Worm (Caenorhabditis elegans) whole organism, L3 larva: ENCODE results near the gene F48G7.9.

ENCODE experiments used
- R02D3.7 ChIP-seq: fragments of 150-350 bp; optimal IDR thresholded peaks from 2 replicates; lab custom pipeline; 2014; ENCODE audit warnings: missing biosample characterization, missing genetic modification characterization
- ZK546.5 ChIP-seq: sonication (generic microtip); optimal IDR thresholded peaks from 2 replicates; lab custom pipeline; 2017; ENCODE audit warnings: missing biosample characterization, missing genetic modification characterization
- aly-2 ChIP-seq: fragments of 150-350 bp; optimal IDR thresholded peaks from 2 replicates; lab custom pipeline; 2014; ENCODE audit warnings: missing biosample characterization, missing genetic modification characterization
- ama-1 ChIP-seq: fragments of 150-350 bp; optimal IDR thresholded peaks from 2 replicates; lab custom pipeline; 2018
- ceh-28 ChIP-seq: fragments of 150-350 bp; optimal IDR thresholded peaks from 2 replicates; lab custom pipeline; 2014; ENCODE audit warnings: missing biosample characterization, missing genetic modification reagents, missing genetic modification characterization
- ceh-82 ChIP-seq: fragments of 150-350 bp; optimal IDR thresholded peaks from 2 replicates; lab custom pipeline; 2014; ENCODE audit warnings: missing biosample characterization, missing genetic modification characterization
- ceh-9 ChIP-seq: sonication (generic microtip); optimal IDR thresholded peaks from 2 replicates; lab custom pipeline; 2018; ENCODE audit warnings: missing biosample characterization, missing genetic modification characterization
- daf-12 ChIP-seq: fragments of 150-350 bp; optimal IDR thresholded peaks from 2 replicates; lab custom pipeline; 2014; ENCODE audit warnings: missing biosample characterization, missing genetic modification reagents, missing genetic modification characterization
- egl-27 ChIP-seq: sonication (generic microtip); optimal IDR thresholded peaks from 4 replicates; lab custom pipeline; 2017; ENCODE audit warnings: missing biosample characterization, missing genetic modification reagents, missing genetic modification characterization
- elt-1 ChIP-seq: fragments of 150-350 bp; optimal IDR thresholded peaks from 2 replicates; lab custom pipeline; 2014; ENCODE audit warnings: missing biosample characterization, missing genetic modification characterization
- elt-2 ChIP-seq: sonication (generic microtip); optimal IDR thresholded peaks from 2 replicates; lab custom pipeline; 2016; ENCODE audit warnings: missing genetic modification reagents, mild to moderate bottlenecking, missing genetic modification characterization, missing compliant biosample characterization
- elt-3 ChIP-seq, 3 experiments: fragments of 150-350 bp in 1 of 3; sonication (generic microtip) in 2 of 3; optimal IDR thresholded peaks; 2 replicates in 2 of 3; 4 replicates in 1 of 3; lab custom pipeline; 2014 to 2017; ENCODE audit warnings: missing biosample characterization in 3 of 3, missing genetic modification characterization in 3 of 3
- eor-1 ChIP-seq, 2 experiments: fragments of 150-350 bp; optimal IDR thresholded peaks; 2 replicates each; lab custom pipeline; 2014 to 2018; ENCODE audit warnings: missing biosample characterization in 2 of 2, missing genetic modification characterization in 2 of 2
- fkh-10 ChIP-seq: sonication (generic microtip); optimal IDR thresholded peaks from 2 replicates; lab custom pipeline; 2017; ENCODE audit warnings: missing biosample characterization, missing genetic modification reagents, missing genetic modification characterization
- fkh-2 ChIP-seq: fragments of 150-350 bp; optimal IDR thresholded peaks from 2 replicates; lab custom pipeline; 2014; ENCODE audit warnings: missing biosample characterization, missing genetic modification reagents, missing genetic modification characterization
- fos-1 ChIP-seq: fragments of 150-350 bp; optimal IDR thresholded peaks from 2 replicates; lab custom pipeline; 2014; ENCODE audit warnings: missing biosample characterization, missing genetic modification characterization
- hmg-11 ChIP-seq: sonication (generic microtip); optimal IDR thresholded peaks from 2 replicates; lab custom pipeline; 2016; ENCODE audit warnings: missing genetic modification characterization, missing compliant biosample characterization
- jun-1 ChIP-seq: fragments of 150-350 bp; optimal IDR thresholded peaks from 2 replicates; lab custom pipeline; 2014; ENCODE audit warnings: missing biosample characterization, missing genetic modification reagents, missing genetic modification characterization
- lin-15B ChIP-seq: fragments of 150-350 bp; optimal IDR thresholded peaks from 2 replicates; lab custom pipeline; 2014; ENCODE audit warnings: missing biosample characterization, missing genetic modification characterization
- lin-39 ChIP-seq: fragments of 150-350 bp; optimal IDR thresholded peaks from 2 replicates; lab custom pipeline; 2018; ENCODE audit warnings: missing biosample characterization, missing genetic modification reagents, missing genetic modification characterization
- lsy-12 ChIP-seq: sonication (generic microtip); optimal IDR thresholded peaks from 2 replicates; lab custom pipeline; 2016; ENCODE audit warnings: mild to moderate bottlenecking, missing genetic modification characterization, missing compliant biosample characterization
- mdl-1 ChIP-seq: fragments of 150-350 bp; optimal IDR thresholded peaks from 2 replicates; lab custom pipeline; 2014; ENCODE audit warnings: missing biosample characterization, missing genetic modification characterization
- mml-1 ChIP-seq: fragments of 150-350 bp; sonication (generic microtip); optimal IDR thresholded peaks from 3 replicates; lab custom pipeline; 2014; ENCODE audit warnings: missing biosample characterization, missing genetic modification characterization
- nfya-1 ChIP-seq: sonication (generic microtip); optimal IDR thresholded peaks from 2 replicates; lab custom pipeline; 2017; ENCODE audit warnings: missing genetic modification characterization, mild to moderate bottlenecking, missing compliant biosample characterization, antibody characterized with exemption, moderate library complexity; ENCODE audit not compliant: insufficient read depth
- nhr-11 ChIP-seq: fragments of 150-350 bp; optimal IDR thresholded peaks from 2 replicates; lab custom pipeline; 2014; ENCODE audit warnings: missing biosample characterization, missing genetic modification characterization
- nhr-12 ChIP-seq: fragments of 150-350 bp; optimal IDR thresholded peaks from 2 replicates; lab custom pipeline; 2014; ENCODE audit warnings: missing biosample characterization, missing genetic modification characterization
- nhr-23 ChIP-seq: fragments of 150-350 bp; optimal IDR thresholded peaks from 2 replicates; lab custom pipeline; 2014; ENCODE audit warnings: missing biosample characterization, missing genetic modification reagents, missing genetic modification characterization
- nhr-237 ChIP-seq: fragments of 150-350 bp; optimal IDR thresholded peaks from 2 replicates; lab custom pipeline; 2014; ENCODE audit warnings: missing biosample characterization, missing genetic modification characterization
- nhr-25 ChIP-seq: sonication (generic microtip); optimal IDR thresholded peaks from 2 replicates; lab custom pipeline; 2017; ENCODE audit warnings: missing biosample characterization, missing genetic modification characterization
- nhr-43 ChIP-seq: sonication (generic microtip); optimal IDR thresholded peaks from 2 replicates; lab custom pipeline; 2016; ENCODE audit warnings: mild to moderate bottlenecking, missing genetic modification characterization, missing compliant biosample characterization; ENCODE audit not compliant: poor library complexity, severe bottlenecking
- nhr-76 ChIP-seq: fragments of 150-350 bp; sonication (generic microtip); optimal IDR thresholded peaks from 5 replicates; lab custom pipeline; 2014; ENCODE audit warnings: missing biosample characterization, missing genetic modification characterization
- nhr-77 ChIP-seq: fragments of 150-350 bp; optimal IDR thresholded peaks from 2 replicates; lab custom pipeline; 2014; ENCODE audit warnings: missing biosample characterization, missing genetic modification characterization
- pqm-1 ChIP-seq: fragments of 150-350 bp; optimal IDR thresholded peaks from 2 replicates; lab custom pipeline; 2017; ENCODE audit warnings: missing biosample characterization, missing genetic modification characterization, inconsistent platforms
- sea-2 ChIP-seq: fragments of 150-350 bp; sonication (generic microtip); optimal IDR thresholded peaks from 4 replicates; lab custom pipeline; 2014; ENCODE audit warnings: missing biosample characterization, missing genetic modification reagents, missing genetic modification characterization
- skn-1 ChIP-seq: fragments of 150-350 bp; optimal IDR thresholded peaks from 2 replicates; lab custom pipeline; 2014; ENCODE audit warnings: missing biosample characterization, missing genetic modification characterization
- snpc-4 ChIP-seq: fragments of 150-350 bp; optimal IDR thresholded peaks from 2 replicates; lab custom pipeline; 2014; ENCODE audit warnings: missing biosample characterization, missing genetic modification characterization
- tbx-2 ChIP-seq: sonication (generic microtip); optimal IDR thresholded peaks from 2 replicates; lab custom pipeline; 2016; ENCODE audit warnings: mild to moderate bottlenecking, missing genetic modification characterization, missing compliant biosample characterization
- unc-62 ChIP-seq: fragments of 150-350 bp; sonication (generic microtip); optimal IDR thresholded peaks from 4 replicates; lab custom pipeline; 2014; ENCODE audit warnings: missing biosample characterization, missing genetic modification reagents, missing genetic modification characterization
- zag-1 ChIP-seq: fragments of 150-350 bp; optimal IDR thresholded peaks from 2 replicates; lab custom pipeline; 2014; ENCODE audit warnings: missing biosample characterization, missing genetic modification characterization
- ztf-11 ChIP-seq: fragments of 150-350 bp; optimal IDR thresholded peaks from 2 replicates; lab custom pipeline; 2014; ENCODE audit warnings: missing biosample characterization, missing genetic modification characterization
- ztf-4 ChIP-seq: fragments of 150-350 bp; optimal IDR thresholded peaks from 2 replicates; lab custom pipeline; 2014; ENCODE audit warnings: missing biosample characterization, missing genetic modification characterization

F48G7.9 gene

ce11 chrV:620987-621386 lies 7.4 kb downstream of the F48G7.9 start:
- no peak for TF ChIP-seq hmg-11 (tag; lab: Kevin White, UChicago)
- no peak for TF ChIP-seq sea-2 (GFP tag; lab: Kevin White, UChicago)
- no peak for TF ChIP-seq zag-1 (tag; lab: Kevin White, UChicago)
- TF ChIP-seq ceh-82 (tag; lab: Kevin White, UChicago), result no peak

- TF ChIP-seq mml-1 (no peak), ZK546.5 (tag; lab: Kevin White, UChicago) (no peak), eor-1 (tag; optimal IDR thresholded peaks at IDR 0.05; lab: Kevin White, UChicago) (no peak), ceh-82 (tag; lab: Kevin White, UChicago) (no peak), tbx-2 (tag; lab: Kevin White, UChicago) (peak; percentile 57), nhr-11 (tag; lab: Kevin White, UChicago) (peak; percentile 58), ztf-11 (tag; lab: Kevin White, UChicago) (no peak), lin-15B (tag; lab: Kevin White, UChicago) (peak; percentile 66), pqm-1 (tag; lab: Kevin White, UChicago) (peak; percentile 44), zag-1 (tag; lab: Kevin White, UChicago) (no peak), egl-27 (tag; lab: Kevin White, UChicago) (peak; percentile 51), jun-1 (tag; lab: Kevin White, UChicago) (peak; percentile 83), fkh-2 (tag; lab: Kevin White, UChicago) (no peak), R02D3.7 (tag; lab: Kevin White, UChicago) (peak; percentile 8), lsy-12 (tag; lab: Kevin White, UChicago) (no peak), nfya-1 (peak; percentile 70), nhr-76 (tag; lab: Kevin White, UChicago) (no peak), nhr-237 (tag; lab: Kevin White, UChicago) (no peak), daf-12 (tag; lab: Kevin White, UChicago) (no peak), hmg-11 (tag; lab: Kevin White, UChicago) (peak; percentile 84), fos-1 (tag; lab: Kevin White, UChicago) (no peak), nhr-23 (tag; lab: Kevin White, UChicago) (peak; percentile 73), skn-1 (tag; lab: Kevin White, UChicago) (no peak), ceh-9 (no peak), elt-1 (tag; lab: Kevin White, UChicago) (peak; percentile 64), snpc-4 (tag; lab: Kevin White, UChicago) (peak; percentile 85), mdl-1 (peak; percentile 22), nhr-43 (no peak), nhr-25 (peak; percentile 4), lin-39 (tag; lab: Kevin White, UChicago) (peak; percentile 23), ceh-28 (tag; lab: Kevin White, UChicago) (peak; percentile 74), unc-62 (peak; percentile 94)
These were observed 9.4 kb downstream of the F48G7.9 start, which contains the start of gene F48G7.4 for ce11 chrV:619054-619453. F48G7.4 (plus strand) TSS chrV:619453.

- TF ChIP-seq egl-27 (tag; lab: Kevin White, UChicago) (no peak), fkh-2 (tag; lab: Kevin White, UChicago) (no peak), nhr-11 (tag; lab: Kevin White, UChicago) (peak; percentile 38)
These were observed 10.5 kb downstream of the F48G7.9 start for ce11 chrV:617917-618316.

- TF ChIP-seq lin-39 (tag; lab: Kevin White, UChicago), result no peak
- no peak for TF ChIP-seq fkh-10 (GFP tag; lab: Kevin White, UChicago)
- TF ChIP-seq eor-1 (tag; optimal IDR thresholded peaks at IDR 0.05; lab: Kevin White, UChicago), result no peak
These were observed 13.2 kb downstream of the F48G7.9 start, which contains the start of gene F48G7.13 for ce11 chrV:615275-615674. F48G7.13 (plus strand) TSS chrV:615575.

ce11 chrV:610217-610616 lies 18.2 kb downstream of the F48G7.9 start, which contains the start of gene nhr-90:
nhr-90 (plus strand) TSS chrV:610512.
- TF ChIP-seq nhr-77 (tag; lab: Kevin White, UChicago), result no peak
- peak; percentile 44 for TF ChIP-seq ceh-28 (tag; lab: Kevin White, UChicago)
- no peak for TF ChIP-seq unc-62
- no peak for TF ChIP-seq eor-1 (tag; optimal IDR thresholded peaks at IDR 0.05; lab: Kevin White, UChicago)
- no peak for TF ChIP-seq nhr-237 (tag; lab: Kevin White, UChicago)
- no peak for TF ChIP-seq ZK546.5 (tag; lab: Kevin White, UChicago)
- no peak for TF ChIP-seq tbx-2 (tag; lab: Kevin White, UChicago)
- no peak for TF ChIP-seq nhr-12 (tag; lab: Kevin White, UChicago)
- no peak for TF ChIP-seq hmg-11 (tag; lab: Kevin White, UChicago)
- no peak for TF ChIP-seq nhr-11 (tag; lab: Kevin White, UChicago)
- TF ChIP-seq ceh-9, result no peak
- peak; percentile 41 for TF ChIP-seq elt-2 (tag; lab: Kevin White, UChicago)
- no peak for TF ChIP-seq sea-2 (GFP tag; lab: Kevin White, UChicago)
- TF ChIP-seq fkh-2 (tag; lab: Kevin White, UChicago), result no peak
- TF ChIP-seq nhr-76 (tag; lab: Kevin White, UChicago), result no peak
- no peak for TF ChIP-seq nfya-1
- no peak for TF ChIP-seq ceh-82 (tag; lab: Kevin White, UChicago)
- no peak for TF ChIP-seq nhr-43
- peak; percentile 36 for TF ChIP-seq elt-1 (tag; lab: Kevin White, UChicago)
- no peak for TF ChIP-seq mdl-1
- TF ChIP-seq nhr-23 (tag; lab: Kevin White, UChicago), result peak; percentile 25
- TF ChIP-seq lin-39 (tag; lab: Kevin White, UChicago), result no peak
- TF ChIP-seq ama-1, result no peak
- no peak for TF ChIP-seq lin-15B (tag; lab: Kevin White, UChicago)
- no peak for TF ChIP-seq aly-2 (tag; lab: Kevin White, UChicago)
- no peak for TF ChIP-seq R02D3.7 (tag; lab: Kevin White, UChicago)
- no peak for TF ChIP-seq egl-27 (tag; lab: Kevin White, UChicago)
- TF ChIP-seq ztf-4, result no peak
- no peak for TF ChIP-seq elt-3 (tag; optimal IDR thresholded peaks at IDR 0.05; lab: Kevin White, UChicago)
- peak; percentile 17 for TF ChIP-seq nhr-25
